Fruit fly (Drosophila melanogaster) Kc167 (cell line): ENCODE measurements around the gene Rpn1.

Experiments
- Myc ChIP-seq: fragments of >200 bp; optimal IDR thresholded peaks from 2 replicates; lab custom pipeline; 2017; ENCODE audit warnings: missing external identifiers
- Sin3A ChIP-seq: fragments of >200 bp; optimal IDR thresholded peaks from 2 replicates; lab custom pipeline; 2018; ENCODE audit warnings: missing external identifiers
- h ChIP-seq: fragments of >200 bp; optimal IDR thresholded peaks from 3 replicates; lab custom pipeline; 2018; ENCODE audit warnings: missing external identifiers
- insv ChIP-seq: fragments of >200 bp; optimal IDR thresholded peaks from 3 replicates; lab custom pipeline; 2018; ENCODE audit warnings: missing external identifiers
- psq ChIP-seq: fragments of >200 bp; optimal IDR thresholded peaks from 2 replicates; lab custom pipeline; 2017; ENCODE audit warnings: missing external identifiers
- ttk ChIP-seq: sonication (Bioruptor generic); optimal IDR thresholded peaks from 2 replicates; lab custom pipeline; 2017; ENCODE audit warnings: missing external identifiers

dm6 chr3L:19913328-19913936 lies 1.4 kb upstream of the Rpn1 start, which contains the start of gene Mtr3:
- no peak for TF ChIP-seq psq (lab: Kevin White, UChicago)
- TF ChIP-seq Sin3A (lab: Kevin White, UChicago) = no peak
- no peak for TF ChIP-seq Myc
- TF ChIP-seq ttk (lab: Kevin White, UChicago) = no peak
- TF ChIP-seq h = no peak
- TF ChIP-seq insv = no peak
